Fruit fly (Drosophila melanogaster): Measurements from ENCODE around the gene CG9951.

CG9951 gene

DNA sequence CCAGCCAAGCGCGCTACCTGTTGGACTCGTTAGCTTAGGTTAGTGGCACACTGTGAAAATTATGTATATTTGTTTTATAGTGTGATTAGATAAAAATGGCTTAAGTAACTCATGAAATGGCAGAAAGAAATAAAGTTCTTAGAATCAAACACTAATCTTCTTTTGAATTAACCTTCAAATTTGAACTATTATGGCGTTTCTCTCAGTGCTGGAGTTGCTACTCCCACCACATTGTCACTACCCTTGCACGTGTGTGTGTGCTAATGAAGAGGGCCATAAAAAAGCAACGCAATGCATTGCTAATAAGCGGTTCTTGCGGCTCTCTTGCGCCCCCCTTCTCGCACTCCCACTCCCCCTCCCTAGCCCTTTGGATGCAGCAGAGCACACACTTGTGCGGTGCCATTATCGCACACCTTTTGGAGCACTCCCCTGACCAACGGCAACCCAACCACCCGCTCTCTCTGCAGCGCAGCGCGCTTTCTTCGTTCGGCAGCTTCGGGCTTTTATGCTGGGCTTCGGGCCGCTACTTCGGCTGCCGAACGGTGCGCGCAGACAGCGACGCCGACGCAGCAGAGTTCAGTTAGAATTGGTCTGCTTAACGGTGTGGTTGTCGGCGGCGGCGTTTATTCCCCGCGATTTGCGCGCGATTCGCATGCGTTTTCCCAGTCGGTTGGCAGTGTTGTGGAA is 27.8 kb downstream of the CG9951 start (continued):
- TF ChIP-seq bsh (GFP tag; optimal IDR thresholded peaks at IDR 0.05) = peak; percentile 59 to 97
- peak; percentile 94 for TF ChIP-seq unpg (GFP tag; optimal IDR thresholded peaks at IDR 0.05)
- TF ChIP-seq CG1233 (GFP tag; optimal IDR thresholded peaks at IDR 0.05) = peak; percentile 83
- peak; percentile 88 for TF ChIP-seq CG12219 (GFP tag; optimal IDR thresholded peaks at IDR 0.05)
- no peak for TF ChIP-seq CG13894 (tag; optimal IDR thresholded peaks at IDR 0.05)
- peak; percentile 64 for TF ChIP-seq CG31224 (GFP tag; IDR thresholded peaks at IDR 0.05)
- peak; percentile 50 for TF ChIP-seq CG15479 (GFP tag; optimal IDR thresholded peaks at IDR 0.05)
- no peak for TF ChIP-seq hth (optimal IDR thresholded peaks at IDR 0.05)
- TF ChIP-seq pnt (GFP tag; optimal IDR thresholded peaks at IDR 0.05) = peak; percentile 92
- TF ChIP-seq luna (GFP tag; optimal IDR thresholded peaks at IDR 0.05) = peak; percentile 47
- peak; percentile 85 for TF ChIP-seq CG11723 (GFP tag; optimal IDR thresholded peaks at IDR 0.05)
- peak; percentile 90 for TF ChIP-seq CG14441 (GFP tag; IDR thresholded peaks at IDR 0.05)
- peak; percentile 68 for TF ChIP-seq CG4617 (GFP tag; optimal IDR thresholded peaks at IDR 0.05; ENCODE audit: borderline replicate concordance)
- TF ChIP-seq CG2875 (GFP tag; optimal IDR thresholded peaks at IDR 0.05) = peak; percentile 91
- peak; percentile 85 for TF ChIP-seq NfI (GFP tag; optimal IDR thresholded peaks at IDR 0.05)
- TF ChIP-seq eyg (GFP tag; optimal IDR thresholded peaks at IDR 0.05) = peak; percentile 89
- peak; percentile 93 for TF ChIP-seq phol (tag; optimal IDR thresholded peaks at IDR 0.05)
- TF ChIP-seq zen2 (GFP tag; IDR thresholded peaks at IDR 0.05; ENCODE audit: partially characterized antibody) = peak; percentile 36; the same call in 1 of the 3 replicates
- peak; percentile 54 for TF ChIP-seq CG12744 (GFP tag; optimal IDR thresholded peaks at IDR 0.05)
- TF ChIP-seq CG12104 (GFP tag; optimal IDR thresholded peaks at IDR 0.05) = peak; percentile 82
- TF ChIP-seq CG10543 (GFP tag; optimal IDR thresholded peaks at IDR 0.05) = peak; percentile 64
- TF ChIP-seq CG8765 (GFP tag; IDR thresholded peaks at IDR 0.05) = no peak
- TF ChIP-seq gro (GFP tag; optimal IDR thresholded peaks at IDR 0.05) = peak; percentile 35
- no peak for TF ChIP-seq Dip3 (GFP tag; optimal IDR thresholded peaks at IDR 0.05)
- TF ChIP-seq HmgZ (tag; optimal IDR thresholded peaks at IDR 0.05) = peak; percentile 62
- peak; percentile 74; the same call in 1 of the 2 replicates for TF ChIP-seq E2f2 (GFP tag; IDR thresholded peaks at IDR 0.05)
- peak; percentile 78 for TF ChIP-seq Gug (GFP tag; IDR thresholded peaks at IDR 0.05)
- TF ChIP-seq CG4730 (GFP tag; IDR thresholded peaks at IDR 0.05) = peak; percentile 84
- TF ChIP-seq CG11560 (tag; IDR thresholded peaks at IDR 0.05) = peak; percentile 71; the same call in 2 of the 3 replicates
- TF ChIP-seq Ravus (GFP tag; IDR thresholded peaks at IDR 0.05) = peak; percentile 73
- no peak for TF ChIP-seq CG7745 (tag; optimal IDR thresholded peaks at IDR 0.05)
- TF ChIP-seq CG32767 (GFP tag; IDR thresholded peaks at IDR 0.05) = peak; percentile 87
- peak; percentile 77 for TF ChIP-seq gcm2 (GFP tag; optimal IDR thresholded peaks at IDR 0.05)
- TF ChIP-seq lov (optimal IDR thresholded peaks at IDR 0.05) = no peak
- TF ChIP-seq lov (GFP tag; IDR thresholded peaks at IDR 0.05) = peak; percentile 90
- peak; percentile 75 for TF ChIP-seq CG11696 (GFP tag; IDR thresholded peaks at IDR 0.05)
- TF ChIP-seq CG12769 (tag; optimal IDR thresholded peaks at IDR 0.05) = peak; percentile 66
- TF ChIP-seq pho (GFP tag; optimal IDR thresholded peaks at IDR 0.05) = peak; percentile 64
- TF ChIP-seq CG1647 (GFP tag; optimal IDR thresholded peaks at IDR 0.05) = peak; percentile 80
- TF ChIP-seq H2.0 (GFP tag; IDR thresholded peaks at IDR 0.05) = peak; percentile 93
- TF ChIP-seq Nf-YB (GFP tag; optimal IDR thresholded peaks at IDR 0.05) = peak; percentile 69
- TF ChIP-seq Hr51 (GFP tag; optimal IDR thresholded peaks at IDR 0.05) = peak; percentile 72 to 91
- TF ChIP-seq sc (optimal IDR thresholded peaks at IDR 0.05) = no peak
- peak; percentile 89 for TF ChIP-seq sc (GFP tag; optimal IDR thresholded peaks at IDR 0.05)
- TF ChIP-seq fd96Cb (tag; optimal IDR thresholded peaks at IDR 0.05) = peak; percentile 93
- peak; percentile 82 for TF ChIP-seq Lhr (GFP tag; optimal IDR thresholded peaks at IDR 0.05)
- TF ChIP-seq CG3065 (GFP tag; optimal IDR thresholded peaks at IDR 0.05) = peak; percentile 70
- peak; percentile 78 for TF ChIP-seq twi (tag; optimal IDR thresholded peaks at IDR 0.05)
- peak; percentile 78 for TF ChIP-seq CG12071 (GFP tag; optimal IDR thresholded peaks at IDR 0.05)
- TF ChIP-seq inv (GFP tag; IDR thresholded peaks at IDR 0.05; ENCODE audit: partially characterized antibody) = no peak

All from whole organism, embryonic.